Fruit fly (Drosophila melanogaster) whole organism, embryonic: Measurements from ENCODE around the gene CG4467.

Experiments
- CG10565 ChIP-seq: fragments of 200-800 bp; sonication (Bioruptor generic); optimal IDR thresholded peaks from 3 replicates; lab custom pipeline; 2016; ENCODE audit warnings: missing biosample characterization, mild to moderate bottlenecking, missing genetic modification characterization
- CG11695 ChIP-seq: fragments of 200-800 bp; sonication (Bioruptor generic); IDR thresholded peaks from 3 replicates; pipeline ENCODE4 v1.3.6; 2022; ENCODE audit warnings: missing biosample characterization, missing genetic modification characterization
- CG13123 ChIP-seq: fragments of 200-800 bp; sonication (Bioruptor generic); optimal IDR thresholded peaks from 2 replicates; lab custom pipeline; 2016; ENCODE audit warnings: missing biosample characterization, missing genetic modification characterization
- CG13296 ChIP-seq: fragments of 200-800 bp; sonication (Bioruptor generic); optimal IDR thresholded peaks from 3 replicates; lab custom pipeline; 2018; ENCODE audit warnings: missing biosample characterization, mild to moderate bottlenecking, missing genetic modification characterization
- CG14710 ChIP-seq: fragments of 200-800 bp; sonication (Bioruptor generic); optimal IDR thresholded peaks from 3 replicates; lab custom pipeline; 2019; ENCODE audit warnings: missing biosample characterization, mild to moderate bottlenecking, missing genetic modification characterization, moderate library complexity
- CG17186 ChIP-seq: fragments of 200-800 bp; sonication (Bioruptor generic); optimal IDR thresholded peaks from 3 replicates; lab custom pipeline; 2017; ENCODE audit warnings: missing biosample characterization, missing genetic modification reagents, missing genetic modification characterization
- CG18619 ChIP-seq: fragments of 200-800 bp; sonication (Bioruptor generic); optimal IDR thresholded peaks from 3 replicates; lab custom pipeline; 2017; ENCODE audit warnings: missing biosample characterization, mild to moderate bottlenecking, missing genetic modification characterization
- CG2889 ChIP-seq: fragments of 200-800 bp; sonication (Bioruptor generic); IDR thresholded peaks from 3 replicates; pipeline ENCODE4 v1.3.6; 2022; ENCODE audit warnings: missing biosample characterization, missing genetic modification characterization
- CG30431 ChIP-seq: fragments of 200-800 bp; sonication (Bioruptor generic); optimal IDR thresholded peaks from 2 replicates; lab custom pipeline; 2017; ENCODE audit warnings: missing biosample characterization, missing genetic modification characterization
- CG31224 ChIP-seq: fragments of 200-800 bp; sonication (Bioruptor generic); IDR thresholded peaks from 2 replicates; pipeline ENCODE4 v1.3.6; 2022; ENCODE audit warnings: missing biosample characterization, missing genetic modification characterization
- CG3163 ChIP-seq: fragments of 200-800 bp; sonication (Bioruptor generic); optimal IDR thresholded peaks from 3 replicates; lab custom pipeline; 2016; ENCODE audit warnings: missing biosample characterization, missing genetic modification characterization
- CG32772 ChIP-seq: fragments of 200-800 bp; sonication (Bioruptor generic); IDR thresholded peaks from 2 replicates; pipeline ENCODE4 v1.3.6; 2022; ENCODE audit warnings: missing biosample characterization, missing genetic modification characterization
- CG3281 ChIP-seq: fragments of 200-800 bp; sonication (Bioruptor generic); optimal IDR thresholded peaks from 3 replicates; lab custom pipeline; 2017; ENCODE audit warnings: missing biosample characterization, mild to moderate bottlenecking, missing genetic modification characterization
- CG3407 ChIP-seq: fragments of 200-800 bp; sonication (Bioruptor generic); optimal IDR thresholded peaks from 2 replicates; lab custom pipeline; 2018; ENCODE audit warnings: missing biosample characterization, mild to moderate bottlenecking, missing genetic modification characterization
- CG3847 ChIP-seq: fragments of 200-800 bp; sonication (Bioruptor generic); IDR thresholded peaks from 2 replicates; pipeline ENCODE4 v1.3.6; 2022; ENCODE audit warnings: missing biosample characterization, missing genetic modification characterization
- CG6175 ChIP-seq: fragments of 200-800 bp; sonication (Bioruptor generic); IDR thresholded peaks from 3 replicates; pipeline ENCODE4 v1.3.6; 2022; ENCODE audit warnings: missing biosample characterization, missing genetic modification characterization
- D ChIP-seq, 2 experiments: fragments of 200-800 bp in 1 of 2; fragments of >200 bp in 1 of 2; sonication (Bioruptor generic) in 1 of 2; optimal IDR thresholded peaks; 2 replicates in 1 of 2; 3 replicates in 1 of 2; lab custom pipeline; 2017; ENCODE audit warnings: mild to moderate bottlenecking in 1 of 2, missing biosample characterization in 1 of 2, missing genetic modification characterization in 1 of 2, missing genetic modification reagents in 1 of 2
- Dbx ChIP-seq: fragments of 200-800 bp; sonication (Bioruptor generic); IDR thresholded peaks from 3 replicates; pipeline ENCODE4 v1.3.6; 2022; ENCODE audit warnings: missing biosample characterization, missing genetic modification characterization
- Dll ChIP-seq: fragments of 200-800 bp; sonication (Bioruptor generic); IDR thresholded peaks from 4 replicates; pipeline ENCODE4 v1.3.6; 2022; ENCODE audit warnings: missing biosample characterization, missing genetic modification characterization; ENCODE audit not compliant: partially characterized antibody
- Doc2 ChIP-seq: fragments of 200-800 bp; sonication (Bioruptor generic); IDR thresholded peaks from 2 replicates; pipeline ENCODE4 v1.3.6; 2022; ENCODE audit warnings: missing biosample characterization, missing genetic modification characterization
- Dref ChIP-seq: fragments of 200-800 bp; sonication (Bioruptor generic); IDR thresholded peaks from 2 replicates; pipeline ENCODE4 v1.3.6; 2022; ENCODE audit warnings: missing biosample characterization, missing genetic modification characterization
- Fer1 ChIP-seq: fragments of 200-800 bp; sonication (Bioruptor generic); optimal IDR thresholded peaks from 2 replicates; lab custom pipeline; 2017; ENCODE audit warnings: missing biosample characterization, mild to moderate bottlenecking, missing genetic modification characterization
- GATAe ChIP-seq: fragments of 200-800 bp; sonication (Bioruptor generic); conservative IDR thresholded peaks from 2 replicates; pipeline ENCODE4 v1.3.6; 2022; ENCODE audit warnings: missing biosample characterization, missing genetic modification characterization
- HLH3B ChIP-seq: fragments of 200-800 bp; sonication (Bioruptor generic); IDR thresholded peaks from 2 replicates; pipeline ENCODE4 v1.3.6; 2022; ENCODE audit warnings: missing biosample characterization, missing genetic modification characterization
- Hand ChIP-seq: fragments of 200-800 bp; sonication (Bioruptor generic); optimal IDR thresholded peaks from 2 replicates; lab custom pipeline; 2017; ENCODE audit warnings: mild to moderate bottlenecking, missing biosample characterization, missing genetic modification reagents, missing genetic modification characterization
- HmgZ ChIP-seq: fragments of 200-800 bp; sonication (Bioruptor generic); optimal IDR thresholded peaks from 2 replicates; lab custom pipeline; 2018; ENCODE audit warnings: missing biosample characterization, mild to moderate bottlenecking, missing genetic modification characterization
- MESR4 ChIP-seq: fragments of 200-800 bp; sonication (Bioruptor generic); optimal IDR thresholded peaks from 2 replicates; lab custom pipeline; 2018; ENCODE audit warnings: missing biosample characterization, mild to moderate bottlenecking, missing genetic modification characterization, moderate library complexity
- MTF-1 ChIP-seq: fragments of 200-800 bp; sonication (Bioruptor generic); optimal IDR thresholded peaks from 2 replicates; lab custom pipeline; 2018; ENCODE audit warnings: missing biosample characterization, mild to moderate bottlenecking, missing genetic modification characterization, borderline replicate concordance
- Mad ChIP-seq: fragments of 200-800 bp; sonication (Bioruptor generic); optimal IDR thresholded peaks from 2 replicates; lab custom pipeline; 2016; ENCODE audit warnings: missing biosample characterization, missing genetic modification characterization
- NfI ChIP-seq: fragments of 200-800 bp; sonication (Bioruptor generic); optimal IDR thresholded peaks from 3 replicates; lab custom pipeline; 2018; ENCODE audit warnings: missing biosample characterization, mild to moderate bottlenecking, missing genetic modification characterization, moderate library complexity
- PHDP ChIP-seq: fragments of 200-800 bp; sonication (Bioruptor generic); optimal IDR thresholded peaks from 3 replicates; lab custom pipeline; 2018; ENCODE audit warnings: missing biosample characterization, mild to moderate bottlenecking, missing genetic modification characterization, moderate library complexity
- Rfx ChIP-seq: fragments of 200-800 bp; sonication (Bioruptor generic); IDR thresholded peaks from 2 replicates; pipeline ENCODE4 v1.3.6; 2022; ENCODE audit warnings: missing biosample characterization, missing genetic modification characterization
- Six4 ChIP-seq: fragments of 200-800 bp; sonication (Bioruptor generic); optimal IDR thresholded peaks from 2 replicates; lab custom pipeline; 2016; ENCODE audit warnings: missing biosample characterization, missing genetic modification characterization
- Ssrp ChIP-seq: fragments of 200-800 bp; sonication (Bioruptor generic); optimal IDR thresholded peaks from 2 replicates; lab custom pipeline; 2018; ENCODE audit warnings: missing biosample characterization, mild to moderate bottlenecking, missing genetic modification characterization, moderate library complexity
- ac ChIP-seq: fragments of 200-800 bp; sonication (Bioruptor generic); optimal IDR thresholded peaks from 3 replicates; lab custom pipeline; 2017; ENCODE audit warnings: missing biosample characterization, mild to moderate bottlenecking, missing genetic modification characterization
- crp ChIP-seq, 2 experiments: fragments of 200-800 bp; sonication (Bioruptor generic); optimal IDR thresholded peaks; 2 replicates in 1 of 2; 3 replicates in 1 of 2; lab custom pipeline; 2017; ENCODE audit warnings: missing biosample characterization in 2 of 2, missing genetic modification characterization in 2 of 2, mild to moderate bottlenecking in 1 of 2, moderate library complexity in 1 of 2
- dysf ChIP-seq: fragments of 200-800 bp; sonication (Bioruptor generic); IDR thresholded peaks from 3 replicates; pipeline ENCODE4 v1.3.6; 2022; ENCODE audit warnings: missing biosample characterization, missing genetic modification characterization
- gem ChIP-seq: fragments of 200-800 bp; sonication (Bioruptor generic); optimal IDR thresholded peaks from 2 replicates; lab custom pipeline; 2019; ENCODE audit warnings: missing biosample characterization, mild to moderate bottlenecking, missing genetic modification characterization, moderate library complexity
- grn ChIP-seq: fragments of 200-800 bp; sonication (Bioruptor generic); optimal IDR thresholded peaks from 3 replicates; lab custom pipeline; 2017; ENCODE audit warnings: missing biosample characterization, missing genetic modification characterization
- gt ChIP-seq: fragments of 200-800 bp; sonication (Bioruptor generic); IDR thresholded peaks from 2 replicates; pipeline ENCODE4 v1.3.6; 2022; ENCODE audit warnings: missing biosample characterization, missing genetic modification characterization
- hkb ChIP-seq, 2 experiments: fragments of 200-800 bp in 1 of 2; fragments of >200 bp in 1 of 2; sonication (Bioruptor generic) in 1 of 2; IDR thresholded peaks in 1 of 2; optimal IDR thresholded peaks in 1 of 2; 2 replicates each; pipeline versions ENCODE4 v1.3.6 to Lab custom; 2017 to 2022; ENCODE audit warnings: missing biosample characterization in 1 of 2, missing genetic modification characterization in 1 of 2
- ind ChIP-seq: fragments of 200-800 bp; sonication (Bioruptor generic); optimal IDR thresholded peaks from 3 replicates; lab custom pipeline; 2016; ENCODE audit warnings: missing biosample characterization, missing genetic modification characterization
- jigr1 ChIP-seq: fragments of 200-800 bp; sonication (Bioruptor generic); IDR thresholded peaks from 3 replicates; pipeline ENCODE4 v1.3.6; 2022; ENCODE audit warnings: missing biosample characterization, missing genetic modification characterization
- luna ChIP-seq: fragments of 200-800 bp; sonication (Bioruptor generic); optimal IDR thresholded peaks from 2 replicates; lab custom pipeline; 2016; ENCODE audit warnings: missing biosample characterization, missing genetic modification characterization
- mam ChIP-seq: fragments of 200-800 bp; sonication (Bioruptor generic); optimal IDR thresholded peaks from 3 replicates; lab custom pipeline; 2016; ENCODE audit warnings: missing biosample characterization, missing genetic modification characterization
- usp ChIP-seq: fragments of >200 bp; optimal IDR thresholded peaks from 2 replicates; lab custom pipeline; 2017; ENCODE audit warnings: missing biosample characterization, missing genetic modification characterization
- z ChIP-seq: fragments of 200-800 bp; sonication (Bioruptor generic); IDR thresholded peaks from 3 replicates; pipeline ENCODE4 v1.3.6; 2022; ENCODE audit warnings: missing biosample characterization, missing genetic modification characterization
- zfh1 ChIP-seq: fragments of 200-800 bp; sonication (Bioruptor generic); IDR thresholded peaks from 3 replicates; pipeline ENCODE4 v1.3.6; 2022; ENCODE audit warnings: missing biosample characterization, missing genetic modification characterization

The CG4467 gene

dm6 chr3R:23210243-23211215 lies 38.2 kb downstream of the CG4467 start:
- TF ChIP-seq CG13296 (GFP tag; lab: Kevin White, UChicago) = no peak
- peak; percentile 45; the same call in 2 of the 3 replicates for TF ChIP-seq Dbx (GFP tag; lab: Robert Waterston, UW)
- TF ChIP-seq Dll (GFP tag; lab: Robert Waterston, UW) = no peak
- peak; percentile 55 for TF ChIP-seq HmgZ (tag; lab: Kevin White, UChicago)
- no peak for TF ChIP-seq ac (GFP tag; lab: Kevin White, UChicago)
- peak; percentile 30 for TF ChIP-seq CG3281
- no peak for TF ChIP-seq MTF-1
- TF ChIP-seq gt = no peak
- peak; percentile 24; the same call in 1 of the 2 replicates for TF ChIP-seq CG3847 (GFP tag; lab: Robert Waterston, UW)
- TF ChIP-seq CG3407 (GFP tag; lab: Kevin White, UChicago) = no peak
- no peak for TF ChIP-seq CG2889 (GFP tag; lab: Robert Waterston, UW)
- peak; percentile 35 for TF ChIP-seq mam (GFP tag; lab: Kevin White, UChicago)
- peak; percentile 50 for TF ChIP-seq GATAe (GFP tag; lab: Robert Waterston, UW)
- no peak for TF ChIP-seq Mad
- TF ChIP-seq CG18619 (GFP tag; lab: Kevin White, UChicago) = no peak
- no peak for TF ChIP-seq luna
- peak; percentile 3 for TF ChIP-seq PHDP (tag; lab: Kevin White, UChicago)
- no peak for TF ChIP-seq CG13123 (GFP tag; lab: Kevin White, UChicago)
- TF ChIP-seq CG14710 (tag; lab: Kevin White, UChicago) = no peak
- TF ChIP-seq gem = peak; percentile 38
- TF ChIP-seq usp (GFP tag; lab: Kevin White, UChicago) = no peak
- TF ChIP-seq HLH3B (GFP tag; lab: Robert Waterston, UW) = 0 out of 2 replicates have a peak, but pooled peaks have one; percentile 9
- no peak for TF ChIP-seq crp (GFP tag; optimal IDR thresholded peaks at IDR 0.05; lab: Kevin White, UChicago)
- peak; percentile 60 for TF ChIP-seq grn (GFP tag; lab: Kevin White, UChicago)
- no peak for TF ChIP-seq z (GFP tag; lab: Robert Waterston, UW)
- TF ChIP-seq Hand (GFP tag; lab: Kevin White, UChicago) = peak; percentile 1
- 0 out of 3 replicates have a peak, but pooled peaks have one; percentile 43 for TF ChIP-seq CG11695 (GFP tag; lab: Robert Waterston, UW)
- TF ChIP-seq Six4 (GFP tag; lab: Kevin White, UChicago) = peak; percentile 17
- TF ChIP-seq zfh1 = 0 out of 3 replicates have a peak, but pooled peaks have one; percentile 7
- peak; percentile 13 for TF ChIP-seq NfI (GFP tag; lab: Kevin White, UChicago)
- no peak for TF ChIP-seq MESR4 (GFP tag; lab: Kevin White, UChicago)
- TF ChIP-seq jigr1 (GFP tag; lab: Robert Waterston, UW) = no peak
- no peak for TF ChIP-seq Doc2 (GFP tag; lab: Robert Waterston, UW)
- TF ChIP-seq hkb (optimal IDR thresholded peaks at IDR 0.05; lab: Kevin White, UChicago) = no peak
- TF ChIP-seq hkb (GFP tag; IDR thresholded peaks at IDR 0.05; lab: Robert Waterston, UW) = peak; percentile 41
- TF ChIP-seq ind (GFP tag; lab: Kevin White, UChicago) = no peak
- peak; percentile 91 for TF ChIP-seq CG3163 (GFP tag; lab: Kevin White, UChicago)
- TF ChIP-seq D (optimal IDR thresholded peaks at IDR 0.05; lab: Kevin White, UChicago) = no peak
- TF ChIP-seq D (GFP tag; optimal IDR thresholded peaks at IDR 0.05; lab: Kevin White, UChicago) = no peak
- TF ChIP-seq CG10565 (GFP tag; lab: Kevin White, UChicago) = no peak
- TF ChIP-seq CG17186 (GFP tag; lab: Kevin White, UChicago) = no peak
- peak; percentile 58 for TF ChIP-seq dysf
- TF ChIP-seq CG6175 (GFP tag; lab: Robert Waterston, UW) = no peak
- no peak for TF ChIP-seq CG32772 (GFP tag; lab: Robert Waterston, UW)
- no peak for TF ChIP-seq Ssrp (tag; lab: Kevin White, UChicago)
- TF ChIP-seq Rfx (GFP tag; lab: Robert Waterston, UW) = peak; percentile 35
- TF ChIP-seq CG31224 = no peak
- no peak for TF ChIP-seq Dref
- peak; percentile 16 for TF ChIP-seq Fer1 (GFP tag; lab: Kevin White, UChicago)
- no peak for TF ChIP-seq CG30431 (GFP tag; lab: Kevin White, UChicago)
